Worm (Caenorhabditis elegans): Measurements from ENCODE around the gene ZK697.1.

ZK697.1 gene

ce11 chrV:1773120-1773519 is 20.5 kb downstream of the ZK697.1 start (continued):
- TF ChIP-seq dpff-1 (tag; optimal IDR thresholded peaks at IDR 0.05), result no peak
- TF ChIP-seq T07F8.4 (tag; optimal IDR thresholded peaks at IDR 0.05), result no peak
- no peak for TF ChIP-seq attf-6 (GFP tag; IDR thresholded peaks at IDR 0.05)
- no peak for TF ChIP-seq attf-3 (GFP tag; conservative IDR thresholded peaks at IDR 0.05)
- no peak for TF ChIP-seq nhr-90 (tag; optimal IDR thresholded peaks at IDR 0.05)
- TF ChIP-seq cebp-1 (GFP tag; IDR thresholded peaks at IDR 0.05), result no peak
- no peak for TF ChIP-seq cebp-1 (tag; optimal IDR thresholded peaks at IDR 0.05)
- peak; percentile 77 for TF ChIP-seq lsl-1 (GFP tag; optimal IDR thresholded peaks at IDR 0.05)
- no peak for TF ChIP-seq ZK185.1 (tag; optimal IDR thresholded peaks at IDR 0.05; ENCODE audit: poor library complexity, severe bottlenecking)
- 0 out of 2 replicates have a peak, but pooled peaks have one; percentile 10 for TF ChIP-seq mcd-1 (GFP tag; IDR thresholded peaks at IDR 0.05)
- TF ChIP-seq unc-130 (GFP tag; optimal IDR thresholded peaks at IDR 0.05), result no peak
- TF ChIP-seq hmg-20 (GFP tag; IDR thresholded peaks at IDR 0.05), result no peak
- TF ChIP-seq tlf-1 (GFP tag; optimal IDR thresholded peaks at IDR 0.05), result no peak
- no peak for TF ChIP-seq rec-8 (tag; optimal IDR thresholded peaks at IDR 0.05)

ce11 chrV:1774874-1775589 is 22.4 kb downstream of the ZK697.1 start, which contains the start of gene F36H9.7:
Gene F36H9.7, minus strand, starts transcription at chrV:1774924.
- no peak for TF ChIP-seq mxl-1 (tag; optimal IDR thresholded peaks at IDR 0.05)
- no peak for TF ChIP-seq somi-1 (GFP tag; optimal IDR thresholded peaks at IDR 0.05)
- no peak for TF ChIP-seq hlh-12 (tag; optimal IDR thresholded peaks at IDR 0.05)
- no peak for TF ChIP-seq T26A5.8 (tag; optimal IDR thresholded peaks at IDR 0.05)
- no peak for TF ChIP-seq mcd-1 (GFP tag; IDR thresholded peaks at IDR 0.05)
- TF ChIP-seq tbx-9 (tag; optimal IDR thresholded peaks at IDR 0.05; ENCODE audit: borderline replicate concordance), result no peak
- TF ChIP-seq sptf-2 (GFP tag; optimal IDR thresholded peaks at IDR 0.05), result no peak
- no peak for TF ChIP-seq unc-130 (GFP tag; optimal IDR thresholded peaks at IDR 0.05)

ce11 chrV:1779136-1779535 is 26.5 kb downstream of the ZK697.1 start, which contains the start of gene F36H9.4:
Gene F36H9.4, minus strand, starts transcription at chrV:1779236.
- TF ChIP-seq madf-8 (GFP tag; conservative IDR thresholded peaks at IDR 0.05) (no peak), ceh-91 (GFP tag; IDR thresholded peaks at IDR 0.05) (no peak), nfyb-1 (GFP tag; IDR thresholded peaks at IDR 0.05) (no peak), B0336.3 (GFP tag; IDR thresholded peaks at IDR 0.05) (no peak), bed-2 (GFP tag; IDR thresholded peaks at IDR 0.05) (no peak), pbrm-1 (GFP tag; IDR thresholded peaks at IDR 0.05) (no peak), atf-7 (tag; optimal IDR thresholded peaks at IDR 0.05) (no peak), snpc-1.3 (tag; optimal IDR thresholded peaks at IDR 0.05; ENCODE audit: insufficient read depth) (no peak), cebp-2 (GFP tag; IDR thresholded peaks at IDR 0.05) (no peak), K11D2.4 (GFP tag; IDR thresholded peaks at IDR 0.05) (no peak), attf-3 (GFP tag; conservative IDR thresholded peaks at IDR 0.05) (no peak), F33H1.4 (GFP tag; IDR thresholded peaks at IDR 0.05) (no peak), ztf-28 (GFP tag; IDR thresholded peaks at IDR 0.05) (no peak), snpc-3.4 (tag; optimal IDR thresholded peaks at IDR 0.05) (no peak), let-526 (GFP tag; IDR thresholded peaks at IDR 0.05) (no peak), F55B11.4 (tag; optimal IDR thresholded peaks at IDR 0.05; ENCODE audit: borderline replicate concordance, insufficient read depth) (no peak), somi-1 (GFP tag; optimal IDR thresholded peaks at IDR 0.05) (no peak), B0035.1 (tag; optimal IDR thresholded peaks at IDR 0.05) (no peak)
